Worm (Caenorhabditis elegans): Measurements from ENCODE around the gene ttr-12.

DNA sequence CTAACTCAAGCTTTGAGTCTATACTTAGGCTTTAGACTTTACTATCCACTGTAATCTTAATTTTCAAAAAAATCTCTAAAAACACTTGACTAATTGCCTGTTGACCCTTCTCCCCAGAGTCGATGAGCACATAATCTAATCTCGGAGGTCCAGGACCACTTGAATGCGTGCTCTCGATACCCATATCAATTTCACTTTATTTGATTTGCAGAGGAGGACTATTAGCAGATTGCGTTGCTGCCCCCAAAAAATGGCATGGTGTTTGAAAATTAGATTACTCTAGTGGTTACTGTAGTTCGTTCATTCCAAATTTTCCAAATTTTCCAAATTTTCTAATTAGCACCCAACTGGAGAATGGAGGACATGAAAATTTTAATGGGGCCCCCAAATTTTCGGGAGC is 36.9 kb upstream of the ttr-12 start:
- TF ChIP-seq lin-11 (tag; optimal IDR thresholded peaks at IDR 0.05): no peak
- no peak for TF ChIP-seq mbf-1 (tag; optimal IDR thresholded peaks at IDR 0.05)
- no peak for TF ChIP-seq nhr-11 (tag; optimal IDR thresholded peaks at IDR 0.05)
- no peak for TF ChIP-seq C34F6.9 (tag; optimal IDR thresholded peaks at IDR 0.05)
- no peak for TF ChIP-seq snpc-4 (tag; optimal IDR thresholded peaks at IDR 0.05)
- no peak for TF ChIP-seq elt-3 (tag; optimal IDR thresholded peaks at IDR 0.05)
- no peak for TF ChIP-seq fos-1 (tag; optimal IDR thresholded peaks at IDR 0.05)
- TF ChIP-seq ztf-4 (tag; optimal IDR thresholded peaks at IDR 0.05): no peak

Measured in whole organism, L2 larva.